Worm (Caenorhabditis elegans) whole organism, young adult: ENCODE data around the gene vdac-1.

ENCODE experiments used
- F37B4.10 ChIP-seq: fragments of 200-800 bp; sonication (Bioruptor generic); IDR thresholded peaks from 2 replicates; pipeline ENCODE4 v1.3.6; 2022; ENCODE audit warnings: missing genetic modification characterization, missing compliant biosample characterization
- attf-6 ChIP-seq: fragments of 200-800 bp; sonication (Bioruptor generic); IDR thresholded peaks from 2 replicates; pipeline ENCODE4 v1.3.6; 2022; ENCODE audit warnings: missing genetic modification reagents, missing genetic modification characterization, missing compliant biosample characterization
- hmg-20 ChIP-seq: fragments of 200-800 bp; sonication (Bioruptor generic); IDR thresholded peaks from 2 replicates; pipeline ENCODE4 v1.3.6; 2022; ENCODE audit warnings: missing genetic modification reagents, missing genetic modification characterization, missing compliant biosample characterization
- nhr-90 ChIP-seq: sonication (generic microtip); optimal IDR thresholded peaks from 2 replicates; lab custom pipeline; 2016; ENCODE audit warnings: missing genotype, mild to moderate bottlenecking, missing genetic modification characterization, missing compliant biosample characterization
- tbp1 ChIP-seq: fragments of 200-800 bp; sonication (Bioruptor generic); optimal IDR thresholded peaks from 2 replicates; lab custom pipeline; 2018; ENCODE audit warnings: mild to moderate bottlenecking, missing genetic modification characterization, missing compliant biosample characterization

- no peak for TF ChIP-seq hmg-20 (GFP tag; lab: Robert Waterston, UW)
- TF ChIP-seq attf-6 (GFP tag; lab: Robert Waterston, UW), result peak; percentile 86
- no peak for TF ChIP-seq F37B4.10 (GFP tag; lab: Robert Waterston, UW)
- no peak for TF ChIP-seq nhr-90 (tag; lab: Kevin White, UChicago)
- TF ChIP-seq tbp1 (GFP tag; lab: Kevin White, UChicago), result peak; percentile 53
These were observed 40.3 kb upstream of the vdac-1 start, which contains the start of the genes cdd-2 and oef-1 for ce11 chrIV:7547843-7548578.
